Fruit fly (Drosophila melanogaster): ENCODE results near the gene CG14435.

CG14435 gene

dm6 chrX:6849178-6849956 is 5.6 kb upstream of the CG14435 start, which contains the start of the genes Cht11 and CG4558 (continued):
- peak; percentile 77 for TF ChIP-seq Ada2b (GFP tag; IDR thresholded peaks at IDR 0.05)
- TF ChIP-seq Hr39 (optimal IDR thresholded peaks at IDR 0.05) = no peak
- peak; percentile 8 for TF ChIP-seq crc (GFP tag; optimal IDR thresholded peaks at IDR 0.05)
- TF ChIP-seq hth (optimal IDR thresholded peaks at IDR 0.05) = no peak
- no peak for TF ChIP-seq pan (optimal IDR thresholded peaks at IDR 0.05)
- TF ChIP-seq pan (GFP tag; optimal IDR thresholded peaks at IDR 0.05 in 1 of 2, IDR thresholded peaks at IDR 0.05 in 1 of 2) = peak in 1 of 2 experiments; percentile 86
- no peak for TF ChIP-seq NC2α (GFP tag; optimal IDR thresholded peaks at IDR 0.05)
- 0 out of 3 replicates have a peak, but pooled peaks have one; percentile 29 for TF ChIP-seq jigr1 (GFP tag; IDR thresholded peaks at IDR 0.05)
- TF ChIP-seq CG13424 (tag; optimal IDR thresholded peaks at IDR 0.05) = peak; percentile 88
- peak; percentile 85 for TF ChIP-seq sug (tag; optimal IDR thresholded peaks at IDR 0.05)
- peak; percentile 60 for TF ChIP-seq D19B (GFP tag; optimal IDR thresholded peaks at IDR 0.05)
- peak; percentile 33 for TF ChIP-seq Atf-2 (GFP tag; optimal IDR thresholded peaks at IDR 0.05)
- peak; percentile 80 for TF ChIP-seq tin (GFP tag; optimal IDR thresholded peaks at IDR 0.05)
- peak; percentile 50; the same call in 1 of the 2 replicates for TF ChIP-seq Oaz (GFP tag; IDR thresholded peaks at IDR 0.05)
- TF ChIP-seq CG4282 (GFP tag; optimal IDR thresholded peaks at IDR 0.05) = peak; percentile 41
- TF ChIP-seq phol (tag; optimal IDR thresholded peaks at IDR 0.05) = peak; percentile 85
- peak; percentile 72 for TF ChIP-seq CG12942 (GFP tag; optimal IDR thresholded peaks at IDR 0.05)
- TF ChIP-seq dysf (GFP tag; IDR thresholded peaks at IDR 0.05) = peak; percentile 89
- TF ChIP-seq CG7963 (GFP tag; IDR thresholded peaks at IDR 0.05; ENCODE audit: partially characterized antibody) = no peak
- peak; percentile 20 for TF ChIP-seq CG4707 (GFP tag; optimal IDR thresholded peaks at IDR 0.05)
- TF ChIP-seq croc (GFP tag; conservative IDR thresholded peaks at IDR 0.05) = peak; percentile 75
- no peak for TF ChIP-seq Elba2 (GFP tag; optimal IDR thresholded peaks at IDR 0.05)
- peak; percentile 89 for TF ChIP-seq sob (GFP tag; IDR thresholded peaks at IDR 0.05)
- TF ChIP-seq CG9817 (tag; optimal IDR thresholded peaks at IDR 0.05) = peak; percentile 83
- TF ChIP-seq Drgx (GFP tag; IDR thresholded peaks at IDR 0.05) = peak; percentile 72; the same call in 1 of the 2 replicates
- TF ChIP-seq Fer2 (tag; optimal IDR thresholded peaks at IDR 0.05) = peak; percentile 71
- peak; percentile 96 for TF ChIP-seq row (GFP tag; IDR thresholded peaks at IDR 0.05)
- peak; percentile 57 for TF ChIP-seq fu2 (GFP tag; optimal IDR thresholded peaks at IDR 0.05)
- TF ChIP-seq CG1529 (GFP tag; optimal IDR thresholded peaks at IDR 0.05) = peak; percentile 51
- peak; percentile 65 for TF ChIP-seq psq (GFP tag; optimal IDR thresholded peaks at IDR 0.05)
- peak; percentile 72; the same call in 2 of the 3 replicates for TF ChIP-seq CG11093 (GFP tag; IDR thresholded peaks at IDR 0.05)
- peak; percentile 37 for TF ChIP-seq CG1647 (GFP tag; optimal IDR thresholded peaks at IDR 0.05)
- no peak for TF ChIP-seq CG14965 (GFP tag; optimal IDR thresholded peaks at IDR 0.05; ENCODE audit: borderline replicate concordance)
- peak; percentile 79 for TF ChIP-seq fd3F (GFP tag; optimal IDR thresholded peaks at IDR 0.05)
- TF ChIP-seq grau (tag; optimal IDR thresholded peaks at IDR 0.05) = peak; percentile 99
- peak; percentile 54 for TF ChIP-seq slou (GFP tag; optimal IDR thresholded peaks at IDR 0.05)
- peak; percentile 37 for TF ChIP-seq Nf-YB (GFP tag; optimal IDR thresholded peaks at IDR 0.05)
- TF ChIP-seq zfh2 (GFP tag; optimal IDR thresholded peaks at IDR 0.05) = peak; percentile 72
- TF ChIP-seq Nf-YA (GFP tag; IDR thresholded peaks at IDR 0.05) = no peak
- TF ChIP-seq CG7372 (GFP tag; IDR thresholded peaks at IDR 0.05) = peak; percentile 84
- peak; percentile 49 for TF ChIP-seq Camta (GFP tag; optimal IDR thresholded peaks at IDR 0.05)
- no peak for TF ChIP-seq cad (GFP tag; optimal IDR thresholded peaks at IDR 0.05)
- TF ChIP-seq CG7928 (GFP tag; optimal IDR thresholded peaks at IDR 0.05) = peak; percentile 96
- TF ChIP-seq Xbp1 (GFP tag; optimal IDR thresholded peaks at IDR 0.05) = peak; percentile 87
- TF ChIP-seq CG32772 (GFP tag; IDR thresholded peaks at IDR 0.05) = peak; percentile 80
- peak; percentile 70 for TF ChIP-seq BEAF-32 (GFP tag; optimal IDR thresholded peaks at IDR 0.05)
- TF ChIP-seq Dip2 (GFP tag; IDR thresholded peaks at IDR 0.05) = no peak
- TF ChIP-seq CG33557 (GFP tag; optimal IDR thresholded peaks at IDR 0.05) = peak; percentile 67
- no peak for TF ChIP-seq ac (GFP tag; optimal IDR thresholded peaks at IDR 0.05)
- TF ChIP-seq CG2116 (GFP tag; optimal IDR thresholded peaks at IDR 0.05) = peak; percentile 86
- TF ChIP-seq Sry-β (GFP tag; optimal IDR thresholded peaks at IDR 0.05) = peak; percentile 4

All from whole organism, embryonic.